Worm (Caenorhabditis elegans) whole organism, late embryonic: ENCODE measurements around the gene C10C6.7.

ENCODE experiments used
- C08G9.2 ChIP-seq: sonication (generic microtip); optimal IDR thresholded peaks from 2 replicates; lab custom pipeline; 2016; ENCODE audit warnings: mild to moderate bottlenecking, missing genetic modification characterization, moderate library complexity, missing compliant biosample characterization
- C38D4.7 ChIP-seq: fragments of 200-800 bp; sonication (Bioruptor generic); optimal IDR thresholded peaks from 2 replicates; lab custom pipeline; 2018; ENCODE audit warnings: mild to moderate bottlenecking, missing genetic modification characterization, moderate library complexity, missing compliant biosample characterization
- F13H6.1 ChIP-seq: sonication (generic microtip); optimal IDR thresholded peaks from 2 replicates; lab custom pipeline; 2016; ENCODE audit warnings: missing genetic modification characterization, missing compliant biosample characterization
- K02D7.2 ChIP-seq: sonication (generic microtip); optimal IDR thresholded peaks from 2 replicates; lab custom pipeline; 2017; ENCODE audit warnings: mild to moderate bottlenecking, missing genetic modification characterization, missing compliant biosample characterization
- K09A11.1 ChIP-seq: sonication (generic microtip); optimal IDR thresholded peaks from 2 replicates; lab custom pipeline; 2017; ENCODE audit warnings: antibody characterized with exemption, mild to moderate bottlenecking, missing genetic modification characterization, missing compliant biosample characterization; ENCODE audit not compliant: insufficient read depth
- T23F11.4 ChIP-seq: fragments of 200-800 bp; sonication (Bioruptor generic); optimal IDR thresholded peaks from 2 replicates; lab custom pipeline; 2018; ENCODE audit warnings: mild to moderate bottlenecking, missing genetic modification characterization, missing compliant biosample characterization
- Y22D7AL.16 ChIP-seq: sonication (generic microtip); optimal IDR thresholded peaks from 2 replicates; lab custom pipeline; 2016; ENCODE audit warnings: missing genetic modification characterization, missing compliant biosample characterization
- ahr-1 ChIP-seq: sonication (generic microtip); optimal IDR thresholded peaks from 2 replicates; lab custom pipeline; 2016; ENCODE audit warnings: missing genetic modification characterization, missing compliant biosample characterization
- ceh-14 ChIP-seq: sonication (generic microtip); optimal IDR thresholded peaks from 2 replicates; lab custom pipeline; 2016; ENCODE audit warnings: missing genotype, missing genetic modification characterization, missing compliant biosample characterization
- ceh-19 ChIP-seq: fragments of 200-800 bp; sonication (Bioruptor generic); optimal IDR thresholded peaks from 2 replicates; lab custom pipeline; 2018; ENCODE audit warnings: mild to moderate bottlenecking, missing genetic modification characterization, missing compliant biosample characterization
- ceh-2 ChIP-seq: sonication (generic microtip); optimal IDR thresholded peaks from 2 replicates; lab custom pipeline; 2016; ENCODE audit warnings: missing genotype, missing genetic modification characterization, missing compliant biosample characterization
- ceh-30 ChIP-seq: fragments of 150-350 bp; optimal IDR thresholded peaks from 2 replicates; lab custom pipeline; 2014; ENCODE audit warnings: missing biosample characterization, missing genetic modification characterization
- ceh-31 ChIP-seq: sonication (generic microtip); optimal IDR thresholded peaks from 2 replicates; lab custom pipeline; 2016; ENCODE audit warnings: missing genetic modification characterization, missing compliant biosample characterization
- ceh-48 ChIP-seq: sonication (generic microtip); optimal IDR thresholded peaks from 2 replicates; lab custom pipeline; 2016; ENCODE audit warnings: missing genetic modification characterization, inconsistent platforms, missing compliant biosample characterization
- che-1 ChIP-seq: sonication (generic microtip); optimal IDR thresholded peaks from 2 replicates; lab custom pipeline; 2016; ENCODE audit warnings: mild to moderate bottlenecking, missing genetic modification characterization, missing compliant biosample characterization
- dve-1 ChIP-seq: sonication (generic microtip); optimal IDR thresholded peaks from 2 replicates; lab custom pipeline; 2017; ENCODE audit warnings: antibody characterized with exemption, mild to moderate bottlenecking, missing genetic modification characterization, missing compliant biosample characterization
- elt-2 ChIP-seq: sonication (generic microtip); optimal IDR thresholded peaks from 2 replicates; lab custom pipeline; 2016; ENCODE audit warnings: missing genetic modification reagents, missing genetic modification characterization, missing compliant biosample characterization
- elt-4 ChIP-seq: sonication (generic microtip); optimal IDR thresholded peaks from 2 replicates; lab custom pipeline; 2016; ENCODE audit warnings: missing genetic modification characterization, missing compliant biosample characterization
- fkh-6 ChIP-seq: sonication (generic microtip); optimal IDR thresholded peaks from 2 replicates; lab custom pipeline; 2016; ENCODE audit warnings: missing genetic modification characterization, missing compliant biosample characterization
- gmeb-2 ChIP-seq: sonication (generic microtip); optimal IDR thresholded peaks from 2 replicates; lab custom pipeline; 2016; ENCODE audit warnings: missing genetic modification characterization, inconsistent platforms, missing compliant biosample characterization
- hlh-13 ChIP-seq: fragments of 200-800 bp; sonication (Bioruptor generic); optimal IDR thresholded peaks from 2 replicates; lab custom pipeline; 2018; ENCODE audit warnings: mild to moderate bottlenecking, missing genetic modification characterization, missing compliant biosample characterization
- hlh-30 ChIP-seq: sonication (generic microtip); optimal IDR thresholded peaks from 2 replicates; lab custom pipeline; 2017; ENCODE audit warnings: antibody characterized with exemption, missing genetic modification characterization, missing compliant biosample characterization; ENCODE audit not compliant: insufficient read depth
- hlh-6 ChIP-seq: sonication (generic microtip); optimal IDR thresholded peaks from 2 replicates; lab custom pipeline; 2016; ENCODE audit warnings: missing genotype, missing genetic modification characterization, missing compliant biosample characterization
- hlh-8 ChIP-seq: sonication (generic microtip); optimal IDR thresholded peaks from 2 replicates; lab custom pipeline; 2016; ENCODE audit warnings: missing genotype, missing genetic modification characterization, missing compliant biosample characterization
- lim-6 ChIP-seq: sonication (generic microtip); optimal IDR thresholded peaks from 2 replicates; lab custom pipeline; 2016; ENCODE audit warnings: missing genetic modification characterization, missing compliant biosample characterization
- lin-11 ChIP-seq: fragments of 200-800 bp; sonication (Bioruptor generic); optimal IDR thresholded peaks from 2 replicates; lab custom pipeline; 2018; ENCODE audit warnings: mild to moderate bottlenecking, missing genetic modification characterization, missing compliant biosample characterization
- mec-3 ChIP-seq: sonication (generic microtip); optimal IDR thresholded peaks from 2 replicates; lab custom pipeline; 2016; ENCODE audit warnings: borderline replicate concordance, missing genetic modification characterization, missing compliant biosample characterization
- nhr-232 ChIP-seq: sonication (generic microtip); optimal IDR thresholded peaks from 2 replicates; lab custom pipeline; 2016; ENCODE audit warnings: missing genetic modification characterization, missing compliant biosample characterization
- npax-4 ChIP-seq: sonication (generic microtip); optimal IDR thresholded peaks from 2 replicates; lab custom pipeline; 2016; ENCODE audit warnings: missing genetic modification characterization, missing compliant biosample characterization
- pag-3 ChIP-seq: sonication (generic microtip); optimal IDR thresholded peaks from 2 replicates; lab custom pipeline; 2016; ENCODE audit warnings: missing compliant biosample characterization, missing genetic modification characterization, borderline replicate concordance
- pha-4 ChIP-seq: fragments of 150-350 bp; optimal IDR thresholded peaks from 2 replicates; lab custom pipeline; 2018; ENCODE audit warnings: missing biosample characterization, missing genetic modification reagents, missing genetic modification characterization
- pqm-1 ChIP-seq: sonication (generic microtip); optimal IDR thresholded peaks from 2 replicates; lab custom pipeline; 2016; ENCODE audit warnings: missing genetic modification characterization, missing compliant biosample characterization
- ref-2 ChIP-seq: sonication (generic microtip); optimal IDR thresholded peaks from 2 replicates; lab custom pipeline; 2016; ENCODE audit warnings: missing genetic modification characterization, missing compliant biosample characterization
- rnt-1 ChIP-seq: sonication (generic microtip); optimal IDR thresholded peaks from 2 replicates; lab custom pipeline; 2016; ENCODE audit warnings: missing genetic modification characterization, missing compliant biosample characterization
- sdc-2 ChIP-seq: sonication (generic microtip); optimal IDR thresholded peaks from 2 replicates; lab custom pipeline; 2016; ENCODE audit warnings: missing genotype, missing genetic modification characterization, missing compliant biosample characterization
- sox-2 ChIP-seq: fragments of 200-800 bp; sonication (Bioruptor generic); IDR thresholded peaks from 2 replicates; pipeline ENCODE4 v1.3.6; 2022; ENCODE audit warnings: missing genetic modification reagents, missing genetic modification characterization, missing compliant biosample characterization
- syd-9 ChIP-seq: sonication (generic microtip); optimal IDR thresholded peaks from 2 replicates; lab custom pipeline; 2016; ENCODE audit warnings: mild to moderate bottlenecking, missing genetic modification characterization, moderate library complexity, missing compliant biosample characterization
- tbx-2 ChIP-seq: sonication (generic microtip); optimal IDR thresholded peaks from 2 replicates; lab custom pipeline; 2016; ENCODE audit warnings: missing genetic modification characterization, missing compliant biosample characterization
- tbx-7 ChIP-seq: sonication (generic microtip); optimal IDR thresholded peaks from 2 replicates; lab custom pipeline; 2016; ENCODE audit warnings: missing genotype, missing genetic modification characterization, missing compliant biosample characterization
- ttx-3 ChIP-seq: sonication (generic microtip); optimal IDR thresholded peaks from 2 replicates; lab custom pipeline; 2016; ENCODE audit warnings: missing genetic modification reagents, missing genetic modification characterization, missing compliant biosample characterization
- unc-42 ChIP-seq: sonication (generic microtip); optimal IDR thresholded peaks from 2 replicates; lab custom pipeline; 2016; ENCODE audit warnings: missing genotype, missing genetic modification characterization, missing compliant biosample characterization
- unc-55 ChIP-seq: sonication (generic microtip); optimal IDR thresholded peaks from 2 replicates; lab custom pipeline; 2017; ENCODE audit warnings: missing biosample characterization, missing genetic modification reagents, missing genetic modification characterization
- zip-5 ChIP-seq: sonication (generic microtip); optimal IDR thresholded peaks from 2 replicates; lab custom pipeline; 2016; ENCODE audit warnings: missing genetic modification characterization, missing compliant biosample characterization

The C10C6.7 gene

ce11 chrIV:11498169-11498568, 30.9 kb upstream of the C10C6.7 start, which contains the start of gene sms-1:
Gene sms-1, minus strand, starts transcription at chrIV:11498174.
- TF ChIP-seq sdc-2 (tag; lab: Kevin White, UChicago), result no peak
- no peak for TF ChIP-seq pha-4 (tag; lab: Kevin White, UChicago)
- no peak for TF ChIP-seq gmeb-2 (tag; lab: Kevin White, UChicago)
- no peak for TF ChIP-seq hlh-30 (tag; lab: Kevin White, UChicago)
- TF ChIP-seq hlh-6 (tag; lab: Kevin White, UChicago), result no peak
- TF ChIP-seq syd-9 (tag; lab: Kevin White, UChicago), result no peak
- no peak for TF ChIP-seq pag-3 (tag; lab: Kevin White, UChicago)
- TF ChIP-seq zip-5 (tag; lab: Kevin White, UChicago), result no peak
- no peak for TF ChIP-seq dve-1 (tag; lab: Kevin White, UChicago)
- no peak for TF ChIP-seq C08G9.2
- TF ChIP-seq lim-6 (tag; lab: Kevin White, UChicago), result no peak
- no peak for TF ChIP-seq npax-4 (tag; lab: Kevin White, UChicago)
- no peak for TF ChIP-seq ceh-2 (tag; lab: Kevin White, UChicago)
- TF ChIP-seq rnt-1 (tag; lab: Kevin White, UChicago), result no peak
- TF ChIP-seq ahr-1, result no peak
- TF ChIP-seq ceh-19, result no peak
- TF ChIP-seq ttx-3 (tag; lab: Kevin White, UChicago), result no peak
- no peak for TF ChIP-seq elt-4
- TF ChIP-seq unc-55 (GFP tag; lab: Kevin White, UChicago), result no peak
- TF ChIP-seq C38D4.7 (GFP tag; lab: Kevin White, UChicago), result no peak
- TF ChIP-seq, all 69 proteins: peak for 0

- TF ChIP-seq fkh-6 (no peak), lin-11 (tag; lab: Kevin White, UChicago) (no peak), tbx-2 (tag; lab: Kevin White, UChicago) (no peak), F13H6.1 (no peak), ceh-31 (tag; lab: Kevin White, UChicago) (peak; percentile 10), mec-3 (tag; lab: Kevin White, UChicago) (no peak), ceh-14 (no peak), K02D7.2 (tag; lab: Kevin White, UChicago) (no peak), lim-6 (tag; lab: Kevin White, UChicago) (no peak), nhr-232 (tag; lab: Kevin White, UChicago) (no peak), ceh-30 (tag; lab: Kevin White, UChicago) (no peak), ceh-48 (tag; lab: Kevin White, UChicago) (peak; percentile 50), che-1 (tag; lab: Kevin White, UChicago) (no peak), elt-2 (tag; lab: Kevin White, UChicago) (no peak), sdc-2 (tag; lab: Kevin White, UChicago) (no peak), unc-55 (GFP tag; lab: Kevin White, UChicago) (no peak), gmeb-2 (tag; lab: Kevin White, UChicago) (no peak), pag-3 (tag; lab: Kevin White, UChicago) (no peak), ceh-19 (peak; percentile 14), hlh-8 (no peak), pqm-1 (tag; lab: Kevin White, UChicago) (no peak), hlh-6 (tag; lab: Kevin White, UChicago) (no peak), unc-42 (tag; lab: Kevin White, UChicago) (peak; percentile 64), Y22D7AL.16 (tag; lab: Kevin White, UChicago) (no peak), hlh-13 (no peak), sox-2 (GFP tag; lab: Robert Waterston, UW) (no peak), K09A11.1 (tag; lab: Kevin White, UChicago) (no peak), T23F11.4 (no peak), ref-2 (tag; lab: Kevin White, UChicago) (no peak), tbx-7 (tag; lab: Kevin White, UChicago) (no peak), rnt-1 (tag; lab: Kevin White, UChicago) (no peak)
Observed at ce11 chrIV:11494924-11495323, 27.6 kb upstream of the C10C6.7 start.
